Worm (Caenorhabditis elegans) whole organism, late embryonic: Measurements from ENCODE around the gene F10C2.4.

Source experiments
- C38D4.7 ChIP-seq: fragments of 200-800 bp; sonication (Bioruptor generic); optimal IDR thresholded peaks from 2 replicates; lab custom pipeline; 2018; ENCODE audit warnings: mild to moderate bottlenecking, missing genetic modification characterization, moderate library complexity, missing compliant biosample characterization
- F13H6.1 ChIP-seq: sonication (generic microtip); optimal IDR thresholded peaks from 2 replicates; lab custom pipeline; 2016; ENCODE audit warnings: missing genetic modification characterization, missing compliant biosample characterization
- Y22D7AL.16 ChIP-seq: sonication (generic microtip); optimal IDR thresholded peaks from 2 replicates; lab custom pipeline; 2016; ENCODE audit warnings: missing genetic modification characterization, missing compliant biosample characterization
- ceh-14 ChIP-seq: sonication (generic microtip); optimal IDR thresholded peaks from 2 replicates; lab custom pipeline; 2016; ENCODE audit warnings: missing genotype, missing genetic modification characterization, missing compliant biosample characterization
- ceh-18 ChIP-seq: sonication (generic microtip); optimal IDR thresholded peaks from 2 replicates; lab custom pipeline; 2016; ENCODE audit warnings: missing genetic modification characterization, missing compliant biosample characterization
- ceh-19 ChIP-seq: fragments of 200-800 bp; sonication (Bioruptor generic); optimal IDR thresholded peaks from 2 replicates; lab custom pipeline; 2018; ENCODE audit warnings: mild to moderate bottlenecking, missing genetic modification characterization, missing compliant biosample characterization
- ceh-2 ChIP-seq: sonication (generic microtip); optimal IDR thresholded peaks from 2 replicates; lab custom pipeline; 2016; ENCODE audit warnings: missing genotype, missing genetic modification characterization, missing compliant biosample characterization
- ceh-24 ChIP-seq: sonication (generic microtip); optimal IDR thresholded peaks from 2 replicates; lab custom pipeline; 2016; ENCODE audit warnings: mild to moderate bottlenecking, missing genetic modification characterization, missing compliant biosample characterization
- ceh-30 ChIP-seq: fragments of 150-350 bp; optimal IDR thresholded peaks from 2 replicates; lab custom pipeline; 2014; ENCODE audit warnings: missing biosample characterization, missing genetic modification characterization
- ceh-31 ChIP-seq: sonication (generic microtip); optimal IDR thresholded peaks from 2 replicates; lab custom pipeline; 2016; ENCODE audit warnings: missing genetic modification characterization, missing compliant biosample characterization
- ceh-34 ChIP-seq: sonication (generic microtip); optimal IDR thresholded peaks from 2 replicates; lab custom pipeline; 2016; ENCODE audit warnings: mild to moderate bottlenecking, missing genetic modification characterization, missing compliant biosample characterization
- ceh-45 ChIP-seq: fragments of 200-800 bp; sonication (Bioruptor generic); IDR thresholded peaks from 2 replicates; pipeline ENCODE4 v1.3.6; 2022; ENCODE audit warnings: missing genetic modification reagents, missing genetic modification characterization, missing compliant biosample characterization
- ceh-48 ChIP-seq: sonication (generic microtip); optimal IDR thresholded peaks from 2 replicates; lab custom pipeline; 2016; ENCODE audit warnings: missing genetic modification characterization, inconsistent platforms, missing compliant biosample characterization
- ceh-6 ChIP-seq: fragments of 200-800 bp; sonication (Bioruptor generic); optimal IDR thresholded peaks from 2 replicates; lab custom pipeline; 2018; ENCODE audit warnings: mild to moderate bottlenecking, missing genetic modification characterization, missing compliant biosample characterization
- dmd-4 ChIP-seq: sonication (generic microtip); optimal IDR thresholded peaks from 2 replicates; lab custom pipeline; 2016; ENCODE audit warnings: borderline replicate concordance, missing genetic modification characterization, missing compliant biosample characterization
- elt-4 ChIP-seq: sonication (generic microtip); optimal IDR thresholded peaks from 2 replicates; lab custom pipeline; 2016; ENCODE audit warnings: missing genetic modification characterization, missing compliant biosample characterization
- ets-4 ChIP-seq: sonication (generic microtip); optimal IDR thresholded peaks from 2 replicates; lab custom pipeline; 2016; ENCODE audit warnings: missing genetic modification characterization, missing compliant biosample characterization
- fax-1 ChIP-seq: sonication (generic microtip); optimal IDR thresholded peaks from 2 replicates; lab custom pipeline; 2016; ENCODE audit warnings: missing genotype, missing genetic modification characterization, missing compliant biosample characterization
- fkh-10 ChIP-seq: fragments of 150-350 bp; optimal IDR thresholded peaks from 2 replicates; lab custom pipeline; 2014; ENCODE audit warnings: missing biosample characterization, missing genetic modification reagents, missing genetic modification characterization
- hlh-13 ChIP-seq: fragments of 200-800 bp; sonication (Bioruptor generic); optimal IDR thresholded peaks from 2 replicates; lab custom pipeline; 2018; ENCODE audit warnings: mild to moderate bottlenecking, missing genetic modification characterization, missing compliant biosample characterization
- hlh-15 ChIP-seq: sonication (generic microtip); optimal IDR thresholded peaks from 2 replicates; lab custom pipeline; 2016; ENCODE audit warnings: missing genetic modification characterization, missing compliant biosample characterization
- hlh-6 ChIP-seq: sonication (generic microtip); optimal IDR thresholded peaks from 2 replicates; lab custom pipeline; 2016; ENCODE audit warnings: missing genotype, missing genetic modification characterization, missing compliant biosample characterization
- hlh-8 ChIP-seq: sonication (generic microtip); optimal IDR thresholded peaks from 2 replicates; lab custom pipeline; 2016; ENCODE audit warnings: missing genotype, missing genetic modification characterization, missing compliant biosample characterization
- lim-6 ChIP-seq: sonication (generic microtip); optimal IDR thresholded peaks from 2 replicates; lab custom pipeline; 2016; ENCODE audit warnings: missing genetic modification characterization, missing compliant biosample characterization
- lin-11 ChIP-seq: fragments of 200-800 bp; sonication (Bioruptor generic); optimal IDR thresholded peaks from 2 replicates; lab custom pipeline; 2018; ENCODE audit warnings: mild to moderate bottlenecking, missing genetic modification characterization, missing compliant biosample characterization
- mec-3 ChIP-seq: sonication (generic microtip); optimal IDR thresholded peaks from 2 replicates; lab custom pipeline; 2016; ENCODE audit warnings: borderline replicate concordance, missing genetic modification characterization, missing compliant biosample characterization
- nfya-1 ChIP-seq: sonication (generic microtip); optimal IDR thresholded peaks from 2 replicates; lab custom pipeline; 2017; ENCODE audit warnings: missing genetic modification characterization, mild to moderate bottlenecking, missing compliant biosample characterization, antibody characterized with exemption, moderate library complexity
- nhr-232 ChIP-seq: sonication (generic microtip); optimal IDR thresholded peaks from 2 replicates; lab custom pipeline; 2016; ENCODE audit warnings: missing genetic modification characterization, missing compliant biosample characterization
- odd-2 ChIP-seq: sonication (generic microtip); optimal IDR thresholded peaks from 2 replicates; lab custom pipeline; 2017; ENCODE audit warnings: antibody characterized with exemption, mild to moderate bottlenecking, missing genetic modification characterization, missing compliant biosample characterization
- pag-3 ChIP-seq: sonication (generic microtip); optimal IDR thresholded peaks from 2 replicates; lab custom pipeline; 2016; ENCODE audit warnings: missing compliant biosample characterization, missing genetic modification characterization, borderline replicate concordance
- pha-4 ChIP-seq: fragments of 150-350 bp; optimal IDR thresholded peaks from 2 replicates; lab custom pipeline; 2018; ENCODE audit warnings: missing biosample characterization, missing genetic modification reagents, missing genetic modification characterization
- pros-1 ChIP-seq: fragments of 150-350 bp; optimal IDR thresholded peaks from 2 replicates; lab custom pipeline; 2014; ENCODE audit warnings: missing biosample characterization, missing genetic modification reagents, missing genetic modification characterization
- ref-2 ChIP-seq: sonication (generic microtip); optimal IDR thresholded peaks from 2 replicates; lab custom pipeline; 2016; ENCODE audit warnings: missing genetic modification characterization, missing compliant biosample characterization
- rnt-1 ChIP-seq: sonication (generic microtip); optimal IDR thresholded peaks from 2 replicates; lab custom pipeline; 2016; ENCODE audit warnings: missing genetic modification characterization, missing compliant biosample characterization
- sdc-2 ChIP-seq: sonication (generic microtip); optimal IDR thresholded peaks from 2 replicates; lab custom pipeline; 2016; ENCODE audit warnings: missing genotype, missing genetic modification characterization, missing compliant biosample characterization
- sox-4 ChIP-seq: sonication (generic microtip); optimal IDR thresholded peaks from 2 replicates; lab custom pipeline; 2017; ENCODE audit warnings: mild to moderate bottlenecking, missing genetic modification characterization, inconsistent platforms, missing compliant biosample characterization
- syd-9 ChIP-seq: sonication (generic microtip); optimal IDR thresholded peaks from 2 replicates; lab custom pipeline; 2016; ENCODE audit warnings: mild to moderate bottlenecking, missing genetic modification characterization, moderate library complexity, missing compliant biosample characterization
- tbx-2 ChIP-seq: sonication (generic microtip); optimal IDR thresholded peaks from 2 replicates; lab custom pipeline; 2016; ENCODE audit warnings: missing genetic modification characterization, missing compliant biosample characterization
- unc-3 ChIP-seq, 2 experiments: fragments of 200-800 bp in 1 of 2; sonication (Bioruptor generic) in 1 of 2; sonication (generic microtip) in 1 of 2; conservative IDR thresholded peaks in 1 of 2; optimal IDR thresholded peaks in 1 of 2; 2 replicates each; pipeline versions ENCODE4 v1.3.6 to Lab custom; 2016 to 2022; ENCODE audit warnings: missing compliant biosample characterization in 2 of 2, missing genetic modification characterization in 2 of 2, missing genetic modification reagents in 1 of 2
- unc-42 ChIP-seq: sonication (generic microtip); optimal IDR thresholded peaks from 2 replicates; lab custom pipeline; 2016; ENCODE audit warnings: missing genotype, missing genetic modification characterization, missing compliant biosample characterization
- unc-55 ChIP-seq: sonication (generic microtip); optimal IDR thresholded peaks from 2 replicates; lab custom pipeline; 2017; ENCODE audit warnings: missing biosample characterization, missing genetic modification reagents, missing genetic modification characterization
- unc-86 ChIP-seq: sonication (generic microtip); optimal IDR thresholded peaks from 2 replicates; lab custom pipeline; 2016; ENCODE audit warnings: missing genetic modification characterization, missing compliant biosample characterization

F10C2.4 gene

ce11 chrV:12024273-12024672 is 17.1 kb upstream of the F10C2.4 start (continued):
- peak; percentile 59 for TF ChIP-seq elt-4 (tag; lab: Kevin White, UChicago)
- TF ChIP-seq sdc-2 (tag; lab: Kevin White, UChicago), result peak; percentile 8
- peak; percentile 9 for TF ChIP-seq C38D4.7 (GFP tag; lab: Kevin White, UChicago)
- TF ChIP-seq fax-1, result peak; percentile 12
- TF ChIP-seq hlh-15 (tag; lab: Kevin White, UChicago), result no peak
- peak; percentile 78 for TF ChIP-seq unc-42
- no peak for TF ChIP-seq pag-3
- 0 out of 2 replicates have a peak, but pooled peaks have one; percentile 16 for TF ChIP-seq unc-3 (GFP tag; conservative IDR thresholded peaks at IDR 0.05; lab: Robert Waterston, UW)
- no peak for TF ChIP-seq unc-3 (tag; optimal IDR thresholded peaks at IDR 0.05; lab: Kevin White, UChicago)
- TF ChIP-seq F13H6.1 (tag; lab: Kevin White, UChicago), result peak; percentile 56
- TF ChIP-seq hlh-6 (tag; lab: Kevin White, UChicago), result peak; percentile 43
- peak; percentile 26 for TF ChIP-seq ceh-34 (tag; lab: Kevin White, UChicago)
- TF ChIP-seq Y22D7AL.16 (tag; lab: Kevin White, UChicago), result peak; percentile 29
- no peak for TF ChIP-seq lim-6 (tag; lab: Kevin White, UChicago)
- peak; percentile 18 for TF ChIP-seq ceh-48 (tag; lab: Kevin White, UChicago)
- no peak for TF ChIP-seq syd-9
- peak; percentile 11 for TF ChIP-seq unc-86 (tag; lab: Kevin White, UChicago)
- no peak for TF ChIP-seq pha-4
- TF ChIP-seq dmd-4 (tag; lab: Kevin White, UChicago), result no peak
- TF ChIP-seq mec-3 (tag; lab: Kevin White, UChicago), result peak; percentile 61
- TF ChIP-seq ceh-6, result peak; percentile 10
- TF ChIP-seq ceh-24 (tag; lab: Kevin White, UChicago), result no peak
- TF ChIP-seq, all 69 proteins: peak for 20

- no peak for TF ChIP-seq mec-3 (tag; lab: Kevin White, UChicago)
- TF ChIP-seq ceh-45, result no peak
- peak; percentile 9 for TF ChIP-seq ceh-14
- TF ChIP-seq unc-42, result peak; percentile 97
- TF ChIP-seq ceh-31 (tag; lab: Kevin White, UChicago), result peak; percentile 45
- TF ChIP-seq ceh-2, result no peak
- TF ChIP-seq odd-2 (tag; lab: Kevin White, UChicago), result no peak
Measured at ce11 chrV:12025683-12026082, 15.7 kb upstream of the F10C2.4 start.

ce11 chrV:12026878-12027477 is 14.4 kb upstream of the F10C2.4 start:
- no peak for TF ChIP-seq odd-2 (tag; lab: Kevin White, UChicago)
- TF ChIP-seq unc-3 (GFP tag; conservative IDR thresholded peaks at IDR 0.05; lab: Robert Waterston, UW), result no peak
- TF ChIP-seq unc-3 (tag; optimal IDR thresholded peaks at IDR 0.05; lab: Kevin White, UChicago), result peak; percentile 32
- TF ChIP-seq ceh-2, result no peak
- peak; percentile 62 for TF ChIP-seq ceh-14
- TF ChIP-seq fkh-10 (GFP tag; lab: Kevin White, UChicago), result peak; percentile 24
- peak; percentile 74 for TF ChIP-seq unc-42
- TF ChIP-seq tbx-2 (tag; lab: Kevin White, UChicago), result peak; percentile 53
- peak; percentile 48 for TF ChIP-seq nfya-1
- TF ChIP-seq unc-55, result peak; percentile 78
- peak; percentile 6 for TF ChIP-seq F13H6.1 (tag; lab: Kevin White, UChicago)
- peak; percentile 89 for TF ChIP-seq ceh-18 (tag; lab: Kevin White, UChicago)
- no peak for TF ChIP-seq nhr-232 (tag; lab: Kevin White, UChicago)
- peak; percentile 43 for TF ChIP-seq ref-2 (tag; lab: Kevin White, UChicago)
- no peak for TF ChIP-seq ceh-6
- no peak for TF ChIP-seq lim-6 (tag; lab: Kevin White, UChicago)
- no peak for TF ChIP-seq hlh-13
- peak; percentile 16 for TF ChIP-seq rnt-1 (tag; lab: Kevin White, UChicago)
- peak; percentile 50 for TF ChIP-seq hlh-8 (tag; lab: Kevin White, UChicago)
- TF ChIP-seq ets-4 (tag; lab: Kevin White, UChicago), result no peak
- peak; percentile 17 for TF ChIP-seq syd-9
- TF ChIP-seq lin-11 (tag; lab: Kevin White, UChicago), result no peak
- peak; percentile 76 for TF ChIP-seq ceh-31 (tag; lab: Kevin White, UChicago)
- TF ChIP-seq hlh-6 (tag; lab: Kevin White, UChicago), result peak; percentile 33
- TF ChIP-seq ceh-45, result no peak
- TF ChIP-seq ceh-30 (tag; lab: Kevin White, UChicago), result no peak
- TF ChIP-seq sox-4 (tag; lab: Kevin White, UChicago), result peak; percentile 37
- peak; percentile 53 for TF ChIP-seq pros-1 (tag; lab: Kevin White, UChicago)
- TF ChIP-seq ceh-19 (GFP tag; lab: Kevin White, UChicago), result peak; percentile 38
